Worm (Caenorhabditis elegans): ENCODE data around the gene srd-1.

DNA sequence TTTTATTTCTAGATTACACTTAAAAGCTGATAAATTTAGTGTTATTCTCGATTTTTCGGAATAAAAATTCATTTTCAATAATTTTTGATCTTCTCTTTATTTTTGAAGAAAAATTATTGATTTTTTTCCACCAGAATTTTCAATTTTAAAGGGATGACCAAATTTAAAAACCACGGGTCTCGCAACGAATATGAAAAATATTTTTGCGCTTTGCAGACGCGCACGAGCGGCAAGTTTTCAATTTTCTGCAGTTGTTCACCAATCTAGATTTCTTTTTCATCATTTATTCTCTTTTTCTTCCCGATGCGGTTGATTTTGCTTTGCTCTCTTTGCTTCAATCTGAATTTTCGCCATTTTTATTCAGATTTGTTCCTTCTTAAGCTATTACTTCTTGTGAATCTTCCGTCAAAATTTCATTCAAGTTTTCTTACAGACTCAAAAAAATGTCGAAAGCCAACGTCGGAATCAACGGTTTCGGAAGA, 11.7 kb downstream of the srd-1 start, which contains the start of gene gpd-4:
- no peak for TF ChIP-seq elt-2 (tag; optimal IDR thresholded peaks at IDR 0.05)
- no peak for TF ChIP-seq ceh-82 (tag; optimal IDR thresholded peaks at IDR 0.05)
- no peak for TF ChIP-seq fkh-10 (GFP tag; optimal IDR thresholded peaks at IDR 0.05)
- TF ChIP-seq ama-1 (optimal IDR thresholded peaks at IDR 0.05), result no peak
